Fruit fly (Drosophila melanogaster): ENCODE measurements around the gene CG14024.

dm6 chr2L:5268198-5268597, 46.5 kb downstream of the CG14024 start, which contains the start of gene Cyp4ac3:
- no peak for TF ChIP-seq CTCF (optimal IDR thresholded peaks at IDR 0.05)
- no peak for TF ChIP-seq CG8478 (optimal IDR thresholded peaks at IDR 0.05)
